Worm (Caenorhabditis elegans): ENCODE data around the gene str-165.

DNA sequence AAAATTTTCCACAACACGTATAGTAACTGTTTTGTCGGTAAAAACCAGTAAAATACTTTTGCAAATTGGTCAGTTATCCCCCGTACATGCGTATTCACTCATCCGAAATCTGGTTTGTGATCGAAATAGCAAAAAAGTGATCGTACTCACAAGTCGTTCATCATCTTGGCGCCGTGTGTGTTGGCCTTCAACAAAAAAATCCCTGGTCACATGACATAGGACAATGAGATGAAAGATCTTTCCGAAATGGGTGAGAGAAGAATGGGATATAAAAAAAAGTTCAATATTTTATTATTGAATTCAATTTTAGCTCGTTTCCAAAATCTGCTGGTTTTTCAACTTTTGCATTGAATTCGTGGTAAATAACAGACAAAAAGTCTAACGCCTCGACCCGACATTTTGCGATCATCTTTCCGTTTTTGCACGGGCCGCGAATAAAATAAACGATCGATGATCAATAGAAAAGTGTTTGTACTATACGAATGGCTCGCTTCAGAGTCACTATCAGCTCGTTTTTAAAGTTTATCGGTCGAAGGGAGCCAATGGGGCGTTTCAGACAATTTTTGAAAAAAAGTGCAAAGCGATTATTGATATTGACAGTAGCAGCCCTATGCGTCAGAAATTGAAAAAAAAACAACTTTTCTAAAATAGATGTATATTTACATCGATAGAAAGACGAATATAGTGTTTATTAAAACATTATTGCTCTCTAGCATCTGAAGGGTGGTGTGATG is 42.8 kb upstream of the str-165 start:
- TF ChIP-seq ceh-39 (tag; optimal IDR thresholded peaks at IDR 0.05) (no peak), ces-1 (GFP tag; optimal IDR thresholded peaks at IDR 0.05) (no peak), lin-13 (tag; optimal IDR thresholded peaks at IDR 0.05) (no peak), unc-39 (tag; optimal IDR thresholded peaks at IDR 0.05) (no peak), nhr-12 (tag; optimal IDR thresholded peaks at IDR 0.05) (no peak), sptf-1 (tag; optimal IDR thresholded peaks at IDR 0.05) (no peak), unc-62 (GFP tag; optimal IDR thresholded peaks at IDR 0.05) (no peak), mls-2 (tag; optimal IDR thresholded peaks at IDR 0.05) (no peak), cnd-1 (tag; optimal IDR thresholded peaks at IDR 0.05) (no peak), nhr-237 (tag; optimal IDR thresholded peaks at IDR 0.05) (no peak), pha-4 (tag; optimal IDR thresholded peaks at IDR 0.05) (no peak), nhr-28 (tag; optimal IDR thresholded peaks at IDR 0.05) (no peak), ztf-11 (tag; optimal IDR thresholded peaks at IDR 0.05) (no peak), flh-1 (GFP tag; optimal IDR thresholded peaks at IDR 0.05) (no peak)
